Fruit fly (Drosophila melanogaster) whole organism, embryonic: ENCODE measurements around the gene CG10907.

Experiments
- Awh ChIP-seq: fragments of 200-800 bp; sonication (Bioruptor generic); IDR thresholded peaks from 2 replicates; pipeline ENCODE4, ENCODE4 v1.3.6; 2022; ENCODE audit warnings: missing biosample characterization, missing genetic modification characterization
- BtbVII ChIP-seq: fragments of 200-800 bp; sonication (Bioruptor generic); optimal IDR thresholded peaks from 3 replicates; lab custom pipeline; 2017; ENCODE audit warnings: missing biosample characterization, mild to moderate bottlenecking, missing genetic modification characterization
- CG12071 ChIP-seq: fragments of 200-800 bp; sonication (Bioruptor generic); optimal IDR thresholded peaks from 3 replicates; lab custom pipeline; 2018; ENCODE audit warnings: missing biosample characterization, mild to moderate bottlenecking, missing genetic modification characterization
- CG12155 ChIP-seq: fragments of 200-800 bp; sonication (Bioruptor generic); optimal IDR thresholded peaks from 3 replicates; lab custom pipeline; 2016; ENCODE audit warnings: missing biosample characterization, missing genetic modification characterization
- CG12659 ChIP-seq: fragments of 200-800 bp; sonication (Bioruptor generic); optimal IDR thresholded peaks from 3 replicates; lab custom pipeline; 2017; ENCODE audit warnings: mild to moderate bottlenecking, missing biosample characterization, missing genetic modification reagents, missing genetic modification characterization
- CG13296 ChIP-seq: fragments of 200-800 bp; sonication (Bioruptor generic); optimal IDR thresholded peaks from 3 replicates; lab custom pipeline; 2018; ENCODE audit warnings: missing biosample characterization, mild to moderate bottlenecking, missing genetic modification characterization
- CG16779 ChIP-seq: fragments of 200-800 bp; sonication (Bioruptor generic); IDR thresholded peaks from 2 replicates; pipeline ENCODE4 v1.3.6; 2022; ENCODE audit warnings: missing biosample characterization, missing genetic modification characterization
- CG16815 ChIP-seq: fragments of 200-800 bp; sonication (Bioruptor generic); optimal IDR thresholded peaks from 3 replicates; lab custom pipeline; 2017; ENCODE audit warnings: missing biosample characterization, mild to moderate bottlenecking, missing genetic modification characterization
- CG17361 ChIP-seq: fragments of 200-800 bp; sonication (Bioruptor generic); IDR thresholded peaks from 3 replicates; pipeline ENCODE4 v1.3.6; 2022; ENCODE audit warnings: missing biosample characterization, missing genetic modification characterization
- CG18262 ChIP-seq: fragments of 200-800 bp; optimal IDR thresholded peaks from 3 replicates; lab custom pipeline; 2019; ENCODE audit warnings: missing biosample characterization, mild to moderate bottlenecking, missing genetic modification characterization, moderate library complexity
- CG30403 ChIP-seq: fragments of 200-800 bp; sonication (Bioruptor generic); optimal IDR thresholded peaks from 3 replicates; lab custom pipeline; 2016; ENCODE audit warnings: missing biosample characterization, missing genetic modification characterization
- CG3281 ChIP-seq: fragments of 200-800 bp; sonication (Bioruptor generic); optimal IDR thresholded peaks from 3 replicates; lab custom pipeline; 2017; ENCODE audit warnings: missing biosample characterization, mild to moderate bottlenecking, missing genetic modification characterization
- CG3407 ChIP-seq: fragments of 200-800 bp; sonication (Bioruptor generic); optimal IDR thresholded peaks from 2 replicates; lab custom pipeline; 2018; ENCODE audit warnings: missing biosample characterization, mild to moderate bottlenecking, missing genetic modification characterization
- CG4328 ChIP-seq: fragments of 200-800 bp; sonication (Bioruptor generic); optimal IDR thresholded peaks from 3 replicates; lab custom pipeline; 2017; ENCODE audit warnings: missing biosample characterization, missing genetic modification reagents, missing genetic modification characterization
- CG4404 ChIP-seq: fragments of 200-800 bp; sonication (Bioruptor generic); IDR thresholded peaks from 2 replicates; pipeline ENCODE4 v1.3.6; 2022; ENCODE audit warnings: missing biosample characterization, missing genetic modification characterization
- CG5245 ChIP-seq: fragments of 200-800 bp; sonication (Bioruptor generic); optimal IDR thresholded peaks from 3 replicates; lab custom pipeline; 2016; ENCODE audit warnings: missing biosample characterization, missing genetic modification characterization
- CG6254 ChIP-seq: fragments of 200-800 bp; sonication (Bioruptor generic); optimal IDR thresholded peaks from 3 replicates; lab custom pipeline; 2017; ENCODE audit warnings: mild to moderate bottlenecking, missing biosample characterization, missing genetic modification reagents, missing genetic modification characterization
- CG6791 ChIP-seq: fragments of 200-800 bp; sonication (Bioruptor generic); IDR thresholded peaks from 3 replicates; pipeline ENCODE4 v1.3.6; 2022; ENCODE audit warnings: missing biosample characterization, missing genetic modification characterization; ENCODE audit not compliant: partially characterized antibody
- CG9609 ChIP-seq: fragments of 200-800 bp; sonication (Bioruptor generic); optimal IDR thresholded peaks from 3 replicates; lab custom pipeline; 2016; ENCODE audit warnings: missing biosample characterization, missing genetic modification characterization
- CG9876 ChIP-seq: fragments of 200-800 bp; sonication (Bioruptor generic); optimal IDR thresholded peaks from 2 replicates; lab custom pipeline; 2016; ENCODE audit warnings: missing biosample characterization, missing genetic modification characterization
- CG9932 ChIP-seq: fragments of 200-800 bp; sonication (Bioruptor generic); IDR thresholded peaks from 2 replicates; pipeline ENCODE4 v1.3.6; 2022; ENCODE audit warnings: missing biosample characterization, missing genetic modification characterization
- D19A ChIP-seq: fragments of 200-800 bp; optimal IDR thresholded peaks from 3 replicates; lab custom pipeline; 2019; ENCODE audit warnings: missing biosample characterization, mild to moderate bottlenecking, missing genetic modification characterization, moderate library complexity
- Dll ChIP-seq: fragments of 200-800 bp; sonication (Bioruptor generic); IDR thresholded peaks from 4 replicates; pipeline ENCODE4 v1.3.6; 2022; ENCODE audit warnings: missing biosample characterization, missing genetic modification characterization; ENCODE audit not compliant: partially characterized antibody
- Fer2 ChIP-seq: fragments of 200-800 bp; sonication (Bioruptor generic); optimal IDR thresholded peaks from 2 replicates; lab custom pipeline; 2018; ENCODE audit warnings: missing biosample characterization, mild to moderate bottlenecking, missing genetic modification characterization, moderate library complexity
- Hand ChIP-seq: fragments of 200-800 bp; sonication (Bioruptor generic); optimal IDR thresholded peaks from 2 replicates; lab custom pipeline; 2017; ENCODE audit warnings: mild to moderate bottlenecking, missing biosample characterization, missing genetic modification reagents, missing genetic modification characterization
- Hr3 ChIP-seq: fragments of 200-800 bp; sonication (Bioruptor generic); optimal IDR thresholded peaks from 3 replicates; lab custom pipeline; 2016; ENCODE audit warnings: missing biosample characterization, missing genetic modification characterization
- Kr ChIP-seq: fragments of 200-800 bp; sonication (Bioruptor generic); optimal IDR thresholded peaks from 2 replicates; lab custom pipeline; 2017; ENCODE audit warnings: missing biosample characterization, mild to moderate bottlenecking, missing genetic modification characterization
- Lpt ChIP-seq: fragments of >200 bp; optimal IDR thresholded peaks from 2 replicates; lab custom pipeline; 2018; ENCODE audit warnings: missing biosample characterization, missing genetic modification characterization
- PHDP ChIP-seq: fragments of 200-800 bp; sonication (Bioruptor generic); optimal IDR thresholded peaks from 3 replicates; lab custom pipeline; 2018; ENCODE audit warnings: missing biosample characterization, mild to moderate bottlenecking, missing genetic modification characterization, moderate library complexity
- Ptx1 ChIP-seq: fragments of 200-800 bp; sonication (Bioruptor generic); IDR thresholded peaks from 2 replicates; pipeline ENCODE4 v1.3.6; 2022; ENCODE audit warnings: missing biosample characterization, missing genetic modification characterization
- Rfx ChIP-seq: fragments of 200-800 bp; sonication (Bioruptor generic); IDR thresholded peaks from 2 replicates; pipeline ENCODE4 v1.3.6; 2022; ENCODE audit warnings: missing biosample characterization, missing genetic modification characterization
- Stat92E ChIP-seq, 3 experiments: fragments of >200 bp in 2 of 3; fragments of 200-800 bp in 1 of 3; sonication (Bioruptor generic) in 1 of 3; optimal IDR thresholded peaks; 2 replicates each; lab custom pipeline; 2017 to 2019; ENCODE audit warnings: missing biosample characterization in 3 of 3, missing genetic modification characterization in 3 of 3, mild to moderate bottlenecking in 1 of 3, moderate library complexity in 1 of 3
- Tbp ChIP-seq: fragments of >200 bp; optimal IDR thresholded peaks from 2 replicates; lab custom pipeline; 2018; ENCODE audit warnings: missing biosample characterization, missing genetic modification characterization
- YL-1 ChIP-seq: fragments of 200-800 bp; sonication (Bioruptor generic); optimal IDR thresholded peaks from 3 replicates; lab custom pipeline; 2017; ENCODE audit warnings: missing biosample characterization, mild to moderate bottlenecking, missing genetic modification characterization
- amos ChIP-seq: fragments of 200-800 bp; sonication (Bioruptor generic); IDR thresholded peaks from 2 replicates; pipeline ENCODE4 v1.3.6; 2022; ENCODE audit warnings: missing biosample characterization, missing genetic modification characterization; ENCODE audit not compliant: partially characterized antibody
- ap ChIP-seq: fragments of 200-800 bp; sonication (Bioruptor generic); IDR thresholded peaks from 2 replicates; pipeline ENCODE4 v1.3.6; 2022; ENCODE audit warnings: missing biosample characterization, missing genetic modification characterization
- az2 ChIP-seq: fragments of 200-800 bp; sonication (Bioruptor generic); optimal IDR thresholded peaks from 3 replicates; lab custom pipeline; 2016; ENCODE audit warnings: missing biosample characterization, missing genetic modification characterization
- bcd ChIP-seq: fragments of 200-800 bp; sonication (Bioruptor generic); optimal IDR thresholded peaks from 2 replicates; lab custom pipeline; 2017; ENCODE audit warnings: missing biosample characterization, mild to moderate bottlenecking, missing genetic modification characterization
- bsh ChIP-seq, 2 experiments: fragments of 200-800 bp; sonication (Bioruptor generic); optimal IDR thresholded peaks; 2 replicates each; lab custom pipeline; 2017 to 2018; ENCODE audit warnings: mild to moderate bottlenecking in 2 of 2, missing biosample characterization in 2 of 2, missing genetic modification characterization in 2 of 2, moderate library complexity in 1 of 2
- chinmo ChIP-seq: fragments of 200-800 bp; sonication (Bioruptor generic); IDR thresholded peaks from 4 replicates; pipeline ENCODE4 v1.3.6; 2022; ENCODE audit warnings: missing biosample characterization, missing genetic modification characterization; ENCODE audit not compliant: partially characterized antibody
- ci ChIP-seq: fragments of 200-800 bp; sonication (Bioruptor generic); IDR thresholded peaks from 3 replicates; pipeline ENCODE4 v1.3.6; 2022; ENCODE audit warnings: missing biosample characterization, missing genetic modification characterization
- croc ChIP-seq: fragments of 200-800 bp; sonication (Bioruptor generic); conservative IDR thresholded peaks from 3 replicates; pipeline ENCODE4 v1.3.6; 2022; ENCODE audit warnings: missing biosample characterization, missing genetic modification characterization
- fd64A ChIP-seq: fragments of 200-800 bp; sonication (Bioruptor generic); optimal IDR thresholded peaks from 3 replicates; lab custom pipeline; 2018; ENCODE audit warnings: missing biosample characterization, mild to moderate bottlenecking, missing genetic modification characterization
- ftz-f1 ChIP-seq: fragments of 200-800 bp; sonication (Bioruptor generic); optimal IDR thresholded peaks from 2 replicates; lab custom pipeline; 2016; ENCODE audit warnings: missing biosample characterization, missing genetic modification characterization
- jing ChIP-seq: fragments of 200-800 bp; sonication (Bioruptor generic); optimal IDR thresholded peaks from 2 replicates; lab custom pipeline; 2018; ENCODE audit warnings: missing biosample characterization, mild to moderate bottlenecking, missing genetic modification characterization
- lmd ChIP-seq: fragments of 200-800 bp; sonication (Bioruptor generic); IDR thresholded peaks from 2 replicates; pipeline ENCODE4 v1.3.6; 2022; ENCODE audit warnings: missing biosample characterization, missing genetic modification characterization
- lov ChIP-seq, 2 experiments: fragments of 200-800 bp in 1 of 2; fragments of >200 bp in 1 of 2; sonication (Bioruptor generic) in 1 of 2; IDR thresholded peaks in 1 of 2; optimal IDR thresholded peaks in 1 of 2; 2 replicates in 1 of 2; 3 replicates in 1 of 2; pipeline versions ENCODE4 v1.3.6 to Lab custom; 2017 to 2022; ENCODE audit warnings: missing biosample characterization in 1 of 2, missing genetic modification characterization in 1 of 2
- sens-2 ChIP-seq: fragments of 200-800 bp; sonication (Bioruptor generic); IDR thresholded peaks from 2 replicates; pipeline ENCODE4 v1.3.6; 2022; ENCODE audit warnings: missing biosample characterization, missing genetic modification characterization
- ssp ChIP-seq: fragments of 200-800 bp; sonication (Bioruptor generic); IDR thresholded peaks from 2 replicates; pipeline ENCODE4 v1.3.6; 2022; ENCODE audit warnings: missing biosample characterization, missing genetic modification characterization

Gene CG10907

DNA sequence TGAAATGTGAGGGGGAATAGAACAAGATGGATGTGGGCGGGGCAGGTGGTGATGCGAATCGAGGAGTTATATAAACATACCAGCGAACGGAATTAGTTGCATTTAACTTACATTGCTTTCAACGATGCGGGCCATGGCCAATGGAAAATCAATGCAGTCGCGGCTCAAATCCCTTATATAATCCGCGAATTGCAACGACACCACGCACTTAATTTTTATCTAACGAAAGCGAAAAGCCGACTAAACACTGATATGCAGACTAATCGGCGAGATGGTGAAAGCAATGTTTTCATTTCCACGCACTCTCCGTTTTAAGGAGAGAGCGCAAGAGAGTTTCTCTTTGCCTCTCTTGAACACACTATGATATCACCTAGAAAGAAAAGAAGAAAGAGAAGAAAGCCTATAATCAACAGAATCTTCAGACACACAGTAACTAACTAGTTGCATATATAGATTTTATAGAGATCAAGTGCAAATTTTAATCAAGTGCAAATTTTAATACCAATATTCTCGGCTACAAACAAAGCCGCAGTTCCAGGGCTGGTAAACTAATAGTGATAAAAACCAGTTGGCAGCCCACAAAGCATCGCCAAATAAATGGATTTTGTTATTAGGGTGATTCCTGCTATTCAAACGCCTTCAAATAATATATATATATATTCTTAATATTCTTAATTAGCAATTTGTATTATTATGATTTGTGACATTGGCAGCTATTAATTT is 28.6 kb downstream of the CG10907 start, which contains the start of the genes CG11597 and CG5946 (continued):
- TF ChIP-seq CG4404 (GFP tag; lab: Robert Waterston, UW), result no peak
- no peak for TF ChIP-seq CG9876
- no peak for TF ChIP-seq CG12071
- TF ChIP-seq Lpt, result no peak
- no peak for TF ChIP-seq lov (optimal IDR thresholded peaks at IDR 0.05; lab: Kevin White, UChicago)
- no peak for TF ChIP-seq lov (GFP tag; IDR thresholded peaks at IDR 0.05; lab: Robert Waterston, UW)
- TF ChIP-seq BtbVII (GFP tag; lab: Kevin White, UChicago), result no peak
- no peak for TF ChIP-seq ftz-f1
- TF ChIP-seq amos (GFP tag; lab: Robert Waterston, UW), result peak; percentile 61
- TF ChIP-seq Stat92E (GFP tag; optimal IDR thresholded peaks at IDR 0.05; lab: Kevin White, UChicago), result no peak
- no peak for TF ChIP-seq CG18262 (tag; lab: Kevin White, UChicago)
- peak; percentile 8; the same call in 1 of the 4 replicates for TF ChIP-seq chinmo (GFP tag; lab: Robert Waterston, UW)
- TF ChIP-seq croc, result no peak
- TF ChIP-seq CG13296, result no peak
- TF ChIP-seq sens-2 (GFP tag; lab: Robert Waterston, UW), result no peak
- no peak for TF ChIP-seq Hr3
- TF ChIP-seq Hand (GFP tag; lab: Kevin White, UChicago), result no peak
- no peak for TF ChIP-seq CG17361 (GFP tag; lab: Robert Waterston, UW)
- TF ChIP-seq CG30403 (GFP tag; lab: Kevin White, UChicago), result no peak
- no peak for TF ChIP-seq CG4328 (GFP tag; lab: Kevin White, UChicago)
- TF ChIP-seq Rfx (GFP tag; lab: Robert Waterston, UW), result 0 out of 2 replicates have a peak, but pooled peaks have one; percentile 6
- no peak for TF ChIP-seq ap (GFP tag; lab: Robert Waterston, UW)
- no peak for TF ChIP-seq D19A (tag; lab: Kevin White, UChicago)
- no peak for TF ChIP-seq CG12659 (GFP tag; lab: Kevin White, UChicago)
- TF ChIP-seq az2, result no peak
- no peak for TF ChIP-seq Kr (GFP tag; lab: Kevin White, UChicago)
- no peak for TF ChIP-seq CG3281 (GFP tag; lab: Kevin White, UChicago)
- TF ChIP-seq ssp (GFP tag; lab: Robert Waterston, UW), result no peak; the same call in 1 of the 2 replicates
- TF ChIP-seq Fer2 (tag; lab: Kevin White, UChicago), result no peak
- TF ChIP-seq bsh (GFP tag; optimal IDR thresholded peaks at IDR 0.05; lab: Kevin White, UChicago), result no peak
- TF ChIP-seq Dll (GFP tag; lab: Robert Waterston, UW), result peak; percentile 65; the same call in 3 of the 4 replicates
- TF ChIP-seq CG5245, result no peak
- TF ChIP-seq fd64A (GFP tag; lab: Kevin White, UChicago), result no peak
- TF ChIP-seq YL-1 (GFP tag; lab: Kevin White, UChicago), result no peak
- no peak for TF ChIP-seq CG12155
- TF ChIP-seq CG16815, result no peak
- no peak for TF ChIP-seq Tbp
- TF ChIP-seq Ptx1 (GFP tag; lab: Robert Waterston, UW), result no peak
- TF ChIP-seq jing (GFP tag; lab: Kevin White, UChicago), result no peak
- TF ChIP-seq CG6254 (GFP tag; lab: Kevin White, UChicago), result no peak
- peak; percentile 50; the same call in 1 of the 3 replicates for TF ChIP-seq CG6791 (GFP tag; lab: Robert Waterston, UW)
- peak; percentile 63 for TF ChIP-seq CG9932 (GFP tag; lab: Robert Waterston, UW)
- TF ChIP-seq lmd (GFP tag; lab: Robert Waterston, UW), result no peak
- TF ChIP-seq ci (GFP tag; lab: Robert Waterston, UW), result peak; percentile 6; the same call in 1 of the 3 replicates
- 0 out of 2 replicates have a peak, but pooled peaks have one; percentile 6 for TF ChIP-seq Awh (GFP tag; lab: Robert Waterston, UW)
- no peak for TF ChIP-seq CG3407 (GFP tag; lab: Kevin White, UChicago)
- no peak for TF ChIP-seq CG9609 (GFP tag; lab: Kevin White, UChicago)
- TF ChIP-seq PHDP, result no peak
- TF ChIP-seq CG16779, result no peak
- no peak for TF ChIP-seq bcd (GFP tag; lab: Kevin White, UChicago)
